Fruit fly (Drosophila melanogaster) whole organism, adult: ENCODE measurements around the gene Hsc70-3.
A peak's percentile ranks its signal among the peaks of the same experiment; 100 is the strongest.

Experiments used
- CG12768 ChIP-seq: fragments of 200-800 bp; sonication (Bioruptor generic); optimal IDR thresholded peaks from 2 replicates; lab custom pipeline; 2017; ENCODE audit warnings: missing biosample characterization, missing genetic modification characterization, mild to moderate bottlenecking, moderate library complexity, missing genetic modification reagents
- CG14711 ChIP-seq: fragments of 200-800 bp; sonication (Bioruptor generic); optimal IDR thresholded peaks from 2 replicates; lab custom pipeline; 2018; ENCODE audit warnings: missing biosample characterization, mild to moderate bottlenecking, missing genetic modification characterization, moderate library complexity
- CG1620 ChIP-seq: fragments of 200-800 bp; sonication (Bioruptor generic); optimal IDR thresholded peaks from 2 replicates; lab custom pipeline; 2016; ENCODE audit warnings: missing biosample characterization, missing genetic modification characterization
- CG7045 ChIP-seq: fragments of 200-800 bp; sonication (Bioruptor generic); optimal IDR thresholded peaks from 2 replicates; lab custom pipeline; 2017; ENCODE audit warnings: missing biosample characterization, mild to moderate bottlenecking, missing genetic modification characterization
- Clk ChIP-seq: fragments of 200-800 bp; sonication (Bioruptor generic); optimal IDR thresholded peaks from 2 replicates; lab custom pipeline; 2017; ENCODE audit warnings: missing biosample characterization, missing genetic modification characterization
- Hr96 ChIP-seq: fragments of 200-800 bp; sonication (Bioruptor generic); optimal IDR thresholded peaks from 2 replicates; lab custom pipeline; 2016; ENCODE audit warnings: missing biosample characterization, missing genetic modification characterization
- cic ChIP-seq: fragments of 200-800 bp; sonication (Bioruptor generic); optimal IDR thresholded peaks from 2 replicates; lab custom pipeline; 2017; ENCODE audit warnings: missing biosample characterization, mild to moderate bottlenecking, missing genetic modification characterization, moderate library complexity
- kay ChIP-seq: fragments of 200-800 bp; sonication (Bioruptor generic); peaks from one replicate; lab custom pipeline; 2016; ENCODE audit warnings: missing biosample characterization, missing genetic modification characterization, borderline replicate concordance
- ovo ChIP-seq: fragments of 200-800 bp; sonication (Bioruptor generic); optimal IDR thresholded peaks from 2 replicates; lab custom pipeline; 2016; ENCODE audit warnings: missing biosample characterization, missing genetic modification characterization
- tj ChIP-seq: fragments of 200-800 bp; sonication (Bioruptor generic); optimal IDR thresholded peaks from 3 replicates; lab custom pipeline; 2017; ENCODE audit warnings: missing biosample characterization, mild to moderate bottlenecking, missing genetic modification characterization, moderate library complexity
- toe ChIP-seq: fragments of 200-800 bp; sonication (Bioruptor generic); optimal IDR thresholded peaks from 2 replicates; lab custom pipeline; 2016; ENCODE audit warnings: missing biosample characterization, missing genetic modification characterization

- peak; percentile 35 for TF ChIP-seq CG14711 (tag; lab: Kevin White, UChicago)
- no peak for TF ChIP-seq tj
- no peak for TF ChIP-seq toe (GFP tag; lab: Kevin White, UChicago)
- no peak for TF ChIP-seq CG7045 (GFP tag; lab: Kevin White, UChicago)
- no peak for TF ChIP-seq CG1620
- TF ChIP-seq Clk (GFP tag; lab: Kevin White, UChicago) = no peak
- TF ChIP-seq kay (GFP tag; lab: Kevin White, UChicago) = no peak
- no peak for TF ChIP-seq Hr96 (GFP tag; lab: Kevin White, UChicago)
- no peak for TF ChIP-seq CG12768 (GFP tag; lab: Kevin White, UChicago)
- TF ChIP-seq cic (GFP tag; lab: Kevin White, UChicago) = no peak
- TF ChIP-seq ovo (GFP tag; lab: Kevin White, UChicago) = peak; percentile 61
These were observed 9.6 kb upstream of the Hsc70-3 start, which contains the start of the genes CG1578 and rudhira for dm6 chrX:11816434-11816948.
